Fruit fly (Drosophila melanogaster) whole organism, embryonic: ENCODE results near the gene CG5359.

ENCODE experiments used
- CG18011 ChIP-seq: fragments of 200-800 bp; sonication (Bioruptor generic); optimal IDR thresholded peaks from 2 replicates; lab custom pipeline; 2017; ENCODE audit warnings: missing biosample characterization, missing genetic modification characterization, mild to moderate bottlenecking, moderate library complexity, missing genotype
- CG4282 ChIP-seq: fragments of 200-800 bp; sonication (Bioruptor generic); optimal IDR thresholded peaks from 2 replicates; lab custom pipeline; 2016; ENCODE audit warnings: missing biosample characterization, missing genetic modification characterization
- CG7839 ChIP-seq: fragments of 200-800 bp; sonication (Bioruptor generic); optimal IDR thresholded peaks from 3 replicates; lab custom pipeline; 2018; ENCODE audit warnings: missing biosample characterization, mild to moderate bottlenecking, missing genetic modification characterization, moderate library complexity
- E2f2 ChIP-seq: fragments of 200-800 bp; sonication (Bioruptor generic); IDR thresholded peaks from 2 replicates; pipeline ENCODE4 v1.3.6; 2022; ENCODE audit warnings: missing biosample characterization, missing genetic modification characterization
- PHDP ChIP-seq: fragments of 200-800 bp; sonication (Bioruptor generic); optimal IDR thresholded peaks from 3 replicates; lab custom pipeline; 2018; ENCODE audit warnings: missing biosample characterization, mild to moderate bottlenecking, missing genetic modification characterization, moderate library complexity
- bsh ChIP-seq, 2 experiments: fragments of 200-800 bp; sonication (Bioruptor generic); optimal IDR thresholded peaks; 2 replicates each; lab custom pipeline; 2017 to 2018; ENCODE audit warnings: mild to moderate bottlenecking in 2 of 2, missing biosample characterization in 2 of 2, missing genetic modification characterization in 2 of 2, moderate library complexity in 1 of 2
- inv ChIP-seq: fragments of 200-800 bp; sonication (Bioruptor generic); IDR thresholded peaks from 2 replicates; pipeline ENCODE4 v1.3.6; 2022; ENCODE audit warnings: missing biosample characterization, missing genetic modification characterization; ENCODE audit not compliant: partially characterized antibody
- mld ChIP-seq: fragments of 200-800 bp; sonication (Bioruptor generic); IDR thresholded peaks from 3 replicates; pipeline ENCODE4 v1.3.6; 2022; ENCODE audit warnings: missing biosample characterization, missing genetic modification characterization; ENCODE audit not compliant: partially characterized antibody
- nau ChIP-seq: fragments of 200-800 bp; sonication (Bioruptor generic); optimal IDR thresholded peaks from 3 replicates; lab custom pipeline; 2017; ENCODE audit warnings: missing biosample characterization, mild to moderate bottlenecking, missing genetic modification characterization, missing genetic modification reagents
- tio ChIP-seq: fragments of 200-800 bp; sonication (Bioruptor generic); optimal IDR thresholded peaks from 2 replicates; lab custom pipeline; 2017; ENCODE audit warnings: missing biosample characterization, missing genetic modification characterization, inconsistent platforms

dm6 chr3R:10028378-10028777 lies 27.3 kb upstream of the CG5359 start:
- TF ChIP-seq inv (GFP tag; lab: Robert Waterston, UW) (no peak), nau (GFP tag; lab: Kevin White, UChicago) (no peak), CG4282 (GFP tag; lab: Kevin White, UChicago) (no peak), CG7839 (tag; lab: Kevin White, UChicago) (no peak), CG18011 (GFP tag; lab: Kevin White, UChicago) (no peak), PHDP (no peak), E2f2 (GFP tag; lab: Robert Waterston, UW) (no peak), bsh (GFP tag; optimal IDR thresholded peaks at IDR 0.05; lab: Kevin White, UChicago) (no peak), tio (GFP tag; lab: Kevin White, UChicago) (no peak), mld (no peak)
